Fruit fly (Drosophila melanogaster): ENCODE measurements around the gene CAH2.
A peak's percentile ranks its signal among the peaks of the same experiment; 100 is the strongest.

The CAH2 gene

DNA sequence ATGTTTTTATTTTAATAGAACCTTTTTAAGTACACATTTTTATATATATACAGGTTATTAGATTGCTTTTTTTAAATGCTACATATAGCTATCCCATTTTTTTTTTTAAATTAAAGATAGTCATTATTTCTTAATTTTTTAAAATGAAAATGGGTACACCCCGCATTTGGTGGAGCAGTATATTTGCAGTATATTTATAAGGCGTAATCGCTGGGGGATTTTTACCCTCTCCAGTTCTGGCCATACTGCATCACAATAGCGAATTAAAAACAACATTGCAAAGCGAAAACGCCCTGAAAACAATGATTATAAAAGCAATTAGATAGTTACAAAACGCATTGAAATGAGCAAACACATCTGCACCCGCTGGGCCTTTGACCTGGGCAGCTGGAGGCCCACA is 28.4 kb upstream of the CAH2 start, which contains the start of gene CG32099:
CG32099 (plus strand) TSS at position 250 of the 400 bp plus-strand sequence.
- TF ChIP-seq CG14441 (GFP tag; IDR thresholded peaks at IDR 0.05), result no peak
- TF ChIP-seq CG12942 (GFP tag; optimal IDR thresholded peaks at IDR 0.05), result no peak
- TF ChIP-seq pzg (GFP tag; optimal IDR thresholded peaks at IDR 0.05), result peak; percentile 29
- peak; percentile 47; the same call in 1 of the 2 replicates for TF ChIP-seq MBD-R2 (GFP tag; IDR thresholded peaks at IDR 0.05)
- TF ChIP-seq gfzf (GFP tag; optimal IDR thresholded peaks at IDR 0.05), result peak; percentile 60
- peak; percentile 7 for TF ChIP-seq BEAF-32 (GFP tag; optimal IDR thresholded peaks at IDR 0.05)

dm6 chr3L:12162156-12162682 is 15.2 kb upstream of the CAH2 start:
- no peak for TF ChIP-seq CG10959 (GFP tag; IDR thresholded peaks at IDR 0.05)
- no peak for TF ChIP-seq pfk (GFP tag; optimal IDR thresholded peaks at IDR 0.05)
- TF ChIP-seq NFAT (GFP tag; IDR thresholded peaks at IDR 0.05), result no peak
- TF ChIP-seq dm (GFP tag; optimal IDR thresholded peaks at IDR 0.05), result no peak
- 0 out of 3 replicates have a peak, but pooled peaks have one; percentile 36 for TF ChIP-seq CG11560 (tag; IDR thresholded peaks at IDR 0.05)
- TF ChIP-seq CG15073 (GFP tag; optimal IDR thresholded peaks at IDR 0.05), result no peak
- no peak for TF ChIP-seq Sry-δ (GFP tag; optimal IDR thresholded peaks at IDR 0.05)
- peak; percentile 28; the same call in 1 of the 2 replicates for TF ChIP-seq tna (GFP tag; IDR thresholded peaks at IDR 0.05; ENCODE audit: partially characterized antibody)
- no peak for TF ChIP-seq CG6813 (GFP tag; optimal IDR thresholded peaks at IDR 0.05)
- TF ChIP-seq Hr39 (optimal IDR thresholded peaks at IDR 0.05), result peak; percentile 56
- TF ChIP-seq CG12744 (GFP tag; optimal IDR thresholded peaks at IDR 0.05), result no peak
- TF ChIP-seq cwo (GFP tag; optimal IDR thresholded peaks at IDR 0.05), result peak; percentile 53
- no peak for TF ChIP-seq CG8765 (GFP tag; IDR thresholded peaks at IDR 0.05)
- no peak for TF ChIP-seq ERR (GFP tag; optimal IDR thresholded peaks at IDR 0.05)
- TF ChIP-seq org-1 (GFP tag; optimal IDR thresholded peaks at IDR 0.05), result no peak
- TF ChIP-seq pzg (GFP tag; optimal IDR thresholded peaks at IDR 0.05), result no peak
- TF ChIP-seq CG16779 (GFP tag; IDR thresholded peaks at IDR 0.05), result no peak
- no peak for TF ChIP-seq CG10565 (GFP tag; optimal IDR thresholded peaks at IDR 0.05)
- TF ChIP-seq ftz-f1 (GFP tag; optimal IDR thresholded peaks at IDR 0.05), result no peak
- TF ChIP-seq ac (GFP tag; optimal IDR thresholded peaks at IDR 0.05), result no peak
- TF ChIP-seq CG17385 (GFP tag; optimal IDR thresholded peaks at IDR 0.05), result no peak
- TF ChIP-seq D (optimal IDR thresholded peaks at IDR 0.05), result no peak
- TF ChIP-seq D (GFP tag; optimal IDR thresholded peaks at IDR 0.05), result no peak
- no peak for TF ChIP-seq mld (GFP tag; IDR thresholded peaks at IDR 0.05; ENCODE audit: partially characterized antibody)
- TF ChIP-seq CG1602 (GFP tag; optimal IDR thresholded peaks at IDR 0.05), result no peak
- no peak for TF ChIP-seq pum (GFP tag; optimal IDR thresholded peaks at IDR 0.05)
- no peak for TF ChIP-seq Trl (optimal IDR thresholded peaks at IDR 0.05)
- TF ChIP-seq Trl (GFP tag; optimal IDR thresholded peaks at IDR 0.05), result no peak
- TF ChIP-seq CG15601 (tag; optimal IDR thresholded peaks at IDR 0.05), result peak; percentile 37
- no peak for TF ChIP-seq TFAM (GFP tag; optimal IDR thresholded peaks at IDR 0.05)
- TF ChIP-seq CG13424 (tag; optimal IDR thresholded peaks at IDR 0.05), result no peak
- no peak for TF ChIP-seq Dp (GFP tag; optimal IDR thresholded peaks at IDR 0.05)
- no peak for TF ChIP-seq Max (GFP tag; optimal IDR thresholded peaks at IDR 0.05)
- no peak for TF ChIP-seq ken (GFP tag; IDR thresholded peaks at IDR 0.05)
- TF ChIP-seq E2f2 (GFP tag; IDR thresholded peaks at IDR 0.05), result no peak
- TF ChIP-seq GATAe (GFP tag; conservative IDR thresholded peaks at IDR 0.05), result no peak
- TF ChIP-seq dysf (GFP tag; IDR thresholded peaks at IDR 0.05), result no peak
- 0 out of 3 replicates have a peak, but pooled peaks have one; percentile 13 for TF ChIP-seq CG16813 (GFP tag; IDR thresholded peaks at IDR 0.05; ENCODE audit: partially characterized antibody)
- no peak for TF ChIP-seq CG3838 (GFP tag; optimal IDR thresholded peaks at IDR 0.05)
- no peak for TF ChIP-seq chm (GFP tag; IDR thresholded peaks at IDR 0.05)
- TF ChIP-seq kni (GFP tag; optimal IDR thresholded peaks at IDR 0.05), result peak; percentile 16
- TF ChIP-seq chinmo (GFP tag; IDR thresholded peaks at IDR 0.05; ENCODE audit: partially characterized antibody), result 0 out of 4 replicates have a peak, but pooled peaks have one; percentile 70
- peak; percentile 13; the same call in 1 of the 2 replicates for TF ChIP-seq Rfx (GFP tag; IDR thresholded peaks at IDR 0.05)
- no peak for TF ChIP-seq disco-r (GFP tag; optimal IDR thresholded peaks at IDR 0.05)
- TF ChIP-seq Opbp (GFP tag; IDR thresholded peaks at IDR 0.05; ENCODE audit: partially characterized antibody), result no peak
